Worm (Caenorhabditis elegans) whole organism, L2 larva: Measurements from ENCODE around the gene fbxb-62.

Source experiments
- C34F6.9 ChIP-seq: fragments of 150-350 bp; optimal IDR thresholded peaks from 2 replicates; lab custom pipeline; 2014; ENCODE audit warnings: missing biosample characterization, missing genetic modification characterization
- F13H6.1 ChIP-seq: sonication (generic microtip); optimal IDR thresholded peaks from 2 replicates; lab custom pipeline; 2016; ENCODE audit warnings: missing genetic modification characterization, missing compliant biosample characterization
- Y55F3AM.14 ChIP-seq: fragments of 200-800 bp; sonication (Bioruptor generic); optimal IDR thresholded peaks from 2 replicates; lab custom pipeline; 2018; ENCODE audit warnings: mild to moderate bottlenecking, missing genetic modification characterization, missing compliant biosample characterization
- ZK546.5 ChIP-seq: sonication (generic microtip); optimal IDR thresholded peaks from 2 replicates; lab custom pipeline; 2017; ENCODE audit warnings: missing biosample characterization, missing genetic modification characterization
- alr-1 ChIP-seq: fragments of 150-350 bp; optimal IDR thresholded peaks from 2 replicates; lab custom pipeline; 2014; ENCODE audit warnings: missing biosample characterization, missing genetic modification characterization
- aly-2 ChIP-seq: fragments of 150-350 bp; optimal IDR thresholded peaks from 2 replicates; lab custom pipeline; 2014; ENCODE audit warnings: missing biosample characterization, missing genetic modification characterization
- ama-1 ChIP-seq: fragments of 150-350 bp; optimal IDR thresholded peaks from 2 replicates; lab custom pipeline; 2018; ENCODE audit warnings: inconsistent platforms
- ceh-16 ChIP-seq: fragments of 150-350 bp; optimal IDR thresholded peaks from 2 replicates; lab custom pipeline; 2014; ENCODE audit warnings: missing biosample characterization, missing genetic modification characterization
- ceh-82 ChIP-seq: fragments of 150-350 bp; optimal IDR thresholded peaks from 2 replicates; lab custom pipeline; 2014; ENCODE audit warnings: missing biosample characterization, missing genetic modification characterization
- crh-2 ChIP-seq: sonication (generic microtip); optimal IDR thresholded peaks from 2 replicates; lab custom pipeline; 2017; ENCODE audit warnings: missing biosample characterization, missing genetic modification characterization
- dmd-4 ChIP-seq: sonication (generic microtip); optimal IDR thresholded peaks from 2 replicates; lab custom pipeline; 2017; ENCODE audit warnings: missing biosample characterization, missing genetic modification characterization
- egl-27 ChIP-seq: sonication (generic microtip); optimal IDR thresholded peaks from 3 replicates; lab custom pipeline; 2017; ENCODE audit warnings: missing biosample characterization, missing genetic modification reagents, missing genetic modification characterization
- elt-1 ChIP-seq: fragments of 150-350 bp; optimal IDR thresholded peaks from 2 replicates; lab custom pipeline; 2014; ENCODE audit warnings: missing biosample characterization, missing genetic modification characterization
- elt-3 ChIP-seq: sonication (generic microtip); optimal IDR thresholded peaks from 2 replicates; lab custom pipeline; 2017; ENCODE audit warnings: missing biosample characterization, missing genetic modification characterization
- fos-1 ChIP-seq: fragments of 150-350 bp; optimal IDR thresholded peaks from 2 replicates; lab custom pipeline; 2014; ENCODE audit warnings: missing biosample characterization, missing genetic modification characterization
- lin-11 ChIP-seq: fragments of 150-350 bp; sonication (generic microtip); optimal IDR thresholded peaks from 2 replicates; lab custom pipeline; 2014; ENCODE audit warnings: missing biosample characterization, missing genetic modification characterization, inconsistent platforms, mixed read lengths
- lin-13 ChIP-seq: fragments of 150-350 bp; optimal IDR thresholded peaks from 2 replicates; lab custom pipeline; 2014; ENCODE audit warnings: missing biosample characterization, missing genetic modification reagents, missing genetic modification characterization
- lin-39 ChIP-seq: fragments of 150-350 bp; optimal IDR thresholded peaks from 2 replicates; lab custom pipeline; 2014; ENCODE audit warnings: missing biosample characterization, missing genetic modification reagents, missing genetic modification characterization
- mdl-1 ChIP-seq, 2 experiments: fragments of 150-350 bp in 1 of 2; sonication (generic microtip) in 1 of 2; optimal IDR thresholded peaks; 2 replicates each; lab custom pipeline; 2017; ENCODE audit warnings: missing biosample characterization in 2 of 2, missing genetic modification characterization in 2 of 2
- nhr-10 ChIP-seq: sonication (generic microtip); optimal IDR thresholded peaks from 2 replicates; lab custom pipeline; 2017; ENCODE audit warnings: missing biosample characterization, missing genetic modification characterization
- nhr-12 ChIP-seq: fragments of 150-350 bp; optimal IDR thresholded peaks from 2 replicates; lab custom pipeline; 2014; ENCODE audit warnings: missing biosample characterization, missing genetic modification characterization
- nhr-129 ChIP-seq: fragments of 150-350 bp; optimal IDR thresholded peaks from 2 replicates; lab custom pipeline; 2014; ENCODE audit warnings: missing biosample characterization, missing genetic modification characterization
- nhr-237 ChIP-seq: fragments of 150-350 bp; optimal IDR thresholded peaks from 2 replicates; lab custom pipeline; 2014; ENCODE audit warnings: missing biosample characterization, missing genetic modification characterization
- nhr-25 ChIP-seq: fragments of 150-350 bp; sonication (generic microtip); optimal IDR thresholded peaks from 3 replicates; lab custom pipeline; 2014; ENCODE audit warnings: missing biosample characterization, missing genetic modification characterization
- nhr-6 ChIP-seq: fragments of 150-350 bp; optimal IDR thresholded peaks from 2 replicates; lab custom pipeline; 2014; ENCODE audit warnings: missing biosample characterization, missing genetic modification characterization
- nhr-77 ChIP-seq: fragments of 150-350 bp; optimal IDR thresholded peaks from 2 replicates; lab custom pipeline; 2014; ENCODE audit warnings: missing biosample characterization, missing genetic modification characterization
- peb-1 ChIP-seq: fragments of 150-350 bp; optimal IDR thresholded peaks from 2 replicates; lab custom pipeline; 2014; ENCODE audit warnings: missing biosample characterization, missing genetic modification characterization
- skn-1 ChIP-seq: sonication (generic microtip); optimal IDR thresholded peaks from 2 replicates; lab custom pipeline; 2017; ENCODE audit warnings: missing biosample characterization, missing genetic modification characterization
- sma-3 ChIP-seq: sonication (generic microtip); optimal IDR thresholded peaks from 2 replicates; lab custom pipeline; 2016; ENCODE audit warnings: missing genetic modification reagents, missing genetic modification characterization, missing compliant biosample characterization
- sma-9 ChIP-seq, 2 experiments: fragments of 150-350 bp in 1 of 2; sonication (generic microtip) in 1 of 2; optimal IDR thresholded peaks; 2 replicates each; lab custom pipeline; 2014 to 2016; ENCODE audit warnings: missing genetic modification characterization in 2 of 2, mild to moderate bottlenecking in 1 of 2, missing biosample characterization in 1 of 2, missing compliant biosample characterization in 1 of 2, missing genetic modification reagents in 1 of 2, moderate library complexity in 1 of 2
- snpc-4 ChIP-seq: fragments of 150-350 bp; optimal IDR thresholded peaks from 2 replicates; lab custom pipeline; 2014; ENCODE audit warnings: missing biosample characterization, missing genetic modification characterization
- unc-39 ChIP-seq: fragments of 150-350 bp; optimal IDR thresholded peaks from 2 replicates; lab custom pipeline; 2014; ENCODE audit warnings: missing biosample characterization, missing genetic modification characterization
- unc-62 ChIP-seq: fragments of 150-350 bp; optimal IDR thresholded peaks from 2 replicates; lab custom pipeline; 2014; ENCODE audit warnings: missing biosample characterization, missing genetic modification reagents, missing genetic modification characterization
- zag-1 ChIP-seq: fragments of 150-350 bp; optimal IDR thresholded peaks from 2 replicates; lab custom pipeline; 2014; ENCODE audit warnings: missing biosample characterization, missing genetic modification characterization
- ztf-11 ChIP-seq: sonication (generic microtip); optimal IDR thresholded peaks from 2 replicates; lab custom pipeline; 2017; ENCODE audit warnings: missing biosample characterization, missing genetic modification characterization
- ztf-4 ChIP-seq: fragments of 150-350 bp; optimal IDR thresholded peaks from 2 replicates; lab custom pipeline; 2014; ENCODE audit warnings: missing biosample characterization, missing genetic modification characterization

Gene fbxb-62

DNA sequence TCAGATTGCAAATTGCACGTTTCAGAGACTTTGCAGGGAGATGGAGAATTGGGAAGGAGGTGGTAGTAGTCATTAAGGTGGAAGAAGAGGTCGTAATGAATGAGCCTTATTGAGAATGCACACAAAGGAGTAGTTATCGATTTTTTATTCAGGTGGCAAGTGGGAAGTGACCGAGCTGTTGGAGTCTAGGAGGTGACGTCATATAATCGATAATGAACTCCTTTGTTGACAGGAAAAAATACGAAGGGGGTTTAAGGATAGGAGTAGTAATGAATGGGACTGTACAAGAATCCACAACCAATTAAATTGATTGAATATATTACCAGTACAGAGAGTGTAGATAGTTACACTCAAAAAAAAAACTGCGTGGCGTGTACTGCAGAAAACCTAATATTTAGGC, at the start of gene fbxb-62:
TSS of gene fbxb-62 (minus strand) at position 101 of the 400 bp plus-strand sequence.
- TF ChIP-seq dmd-4 (tag; lab: Kevin White, UChicago), result no peak
- TF ChIP-seq unc-39, result no peak
- TF ChIP-seq mdl-1 (tag; optimal IDR thresholded peaks at IDR 0.05; lab: Kevin White, UChicago), result no peak
- TF ChIP-seq elt-3 (tag; lab: Kevin White, UChicago), result no peak
- no peak for TF ChIP-seq C34F6.9
- TF ChIP-seq nhr-6, result no peak
- no peak for TF ChIP-seq sma-9 (GFP tag; optimal IDR thresholded peaks at IDR 0.05; lab: Kevin White, UChicago)
- TF ChIP-seq sma-9 (tag; optimal IDR thresholded peaks at IDR 0.05; lab: Kevin White, UChicago), result no peak
- TF ChIP-seq snpc-4 (tag; lab: Kevin White, UChicago), result no peak
- TF ChIP-seq fos-1 (tag; lab: Kevin White, UChicago), result no peak
- no peak for TF ChIP-seq skn-1 (tag; lab: Kevin White, UChicago)
- no peak for TF ChIP-seq ceh-82 (tag; lab: Kevin White, UChicago)
- no peak for TF ChIP-seq unc-62 (GFP tag; lab: Kevin White, UChicago)
- no peak for TF ChIP-seq ceh-16 (tag; lab: Kevin White, UChicago)
- TF ChIP-seq alr-1, result no peak
- no peak for TF ChIP-seq zag-1 (tag; lab: Kevin White, UChicago)
- TF ChIP-seq, all 48 proteins: peak for 0

DNA sequence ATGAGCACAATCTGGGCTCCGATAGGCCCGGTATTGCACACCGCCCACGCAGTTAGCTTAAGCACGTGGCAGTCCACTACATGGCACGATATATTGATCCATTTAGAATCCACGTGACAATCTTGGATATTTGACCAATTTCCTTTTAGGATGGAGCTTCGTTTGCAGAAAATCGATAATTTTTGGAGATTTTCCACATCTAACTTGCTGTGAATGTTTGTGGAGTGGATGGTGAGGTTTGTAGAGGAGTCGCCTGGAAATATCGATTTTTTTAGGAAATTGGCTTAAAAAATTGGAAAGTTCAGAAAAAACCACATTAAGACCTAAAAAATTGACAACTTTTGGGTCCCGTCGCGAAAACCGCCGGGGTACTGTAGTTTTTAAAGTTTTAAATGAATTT, 35.5 kb upstream of the fbxb-62 start:
- no peak for TF ChIP-seq lin-13 (GFP tag; lab: Kevin White, UChicago)
- TF ChIP-seq nhr-6, result no peak
- TF ChIP-seq nhr-129, result no peak
- TF ChIP-seq ama-1 (lab: Kevin White, UChicago), result no peak

- TF ChIP-seq dmd-4 (tag; lab: Kevin White, UChicago), result no peak
- TF ChIP-seq, all 48 proteins: peak for 0
These were observed 27.4 kb upstream of the fbxb-62 start, which contains the start of gene fbxb-65 for ce11 chrV:19329263-19329662. TSS of gene fbxb-65 (plus strand) at chrV:19329563.

DNA sequence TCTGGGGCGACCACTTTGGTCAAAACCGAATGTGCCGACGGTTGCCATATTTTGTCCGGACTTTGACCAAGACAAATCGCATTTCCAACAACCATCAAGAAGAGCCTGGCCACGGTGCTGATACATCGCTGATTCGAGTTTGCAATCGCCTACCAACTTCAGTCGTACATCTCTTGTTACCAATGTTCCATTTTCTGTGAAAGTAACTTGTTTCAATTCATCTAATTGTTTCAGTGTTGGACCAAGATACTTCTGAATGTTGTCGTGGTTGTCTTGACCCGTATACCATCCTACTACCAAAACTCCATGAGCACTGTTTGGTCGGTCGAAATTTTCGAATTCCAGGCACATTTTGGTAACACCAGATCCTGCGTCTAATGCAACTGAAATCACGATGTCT, 23.6 kb upstream of the fbxb-62 start:
- TF ChIP-seq fos-1 (tag; lab: Kevin White, UChicago) (no peak), nhr-77 (no peak), alr-1 (no peak), Y55F3AM.14 (no peak), lin-39 (no peak), snpc-4 (tag; lab: Kevin White, UChicago) (no peak), nhr-25 (tag; lab: Kevin White, UChicago) (no peak), ama-1 (lab: Kevin White, UChicago) (no peak), F13H6.1 (tag; lab: Kevin White, UChicago) (no peak), nhr-12 (tag; lab: Kevin White, UChicago) (no peak), lin-11 (tag; lab: Kevin White, UChicago) (no peak), peb-1 (tag; lab: Kevin White, UChicago) (no peak), unc-39 (no peak)
- TF ChIP-seq, all 48 proteins: peak for 0

DNA sequence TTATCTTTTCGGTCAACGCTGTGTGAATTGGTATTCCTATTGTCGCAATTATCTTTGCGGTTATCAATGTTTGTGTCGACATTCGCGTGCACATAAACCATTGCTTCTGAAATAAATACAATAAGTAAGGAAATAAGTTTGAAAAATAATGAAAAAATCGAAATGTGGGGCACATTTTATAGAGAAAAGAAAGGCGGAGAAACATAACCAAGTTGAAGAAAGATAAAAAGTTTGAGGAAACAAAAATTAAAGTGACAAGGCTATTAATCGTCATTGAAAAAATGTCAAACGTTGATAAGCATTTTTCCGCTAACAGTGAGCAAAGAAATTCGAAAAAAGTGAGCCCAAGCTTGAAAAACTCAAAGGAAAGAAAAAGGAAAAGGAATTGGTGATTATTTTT, 20.6 kb upstream of the fbxb-62 start, which contains the start of gene C43D7.4:
TSS of gene C43D7.4 (minus strand) at position 101 of the 400 bp plus-strand sequence.
- no peak for TF ChIP-seq aly-2 (tag; lab: Kevin White, UChicago)
- TF ChIP-seq ztf-11 (tag; lab: Kevin White, UChicago), result no peak
- TF ChIP-seq lin-11 (tag; lab: Kevin White, UChicago), result no peak
- TF ChIP-seq alr-1, result no peak
- TF ChIP-seq nhr-237 (tag; lab: Kevin White, UChicago), result no peak
- no peak for TF ChIP-seq unc-62 (GFP tag; lab: Kevin White, UChicago)
- no peak for TF ChIP-seq crh-2 (tag; lab: Kevin White, UChicago)
- TF ChIP-seq lin-39, result no peak
- no peak for TF ChIP-seq sma-3
- TF ChIP-seq Y55F3AM.14, result no peak
- no peak for TF ChIP-seq nhr-25 (tag; lab: Kevin White, UChicago)
- TF ChIP-seq peb-1 (tag; lab: Kevin White, UChicago), result no peak
- TF ChIP-seq egl-27 (tag; lab: Kevin White, UChicago), result no peak
- TF ChIP-seq ztf-4 (tag; lab: Kevin White, UChicago), result no peak
- no peak for TF ChIP-seq ama-1 (lab: Kevin White, UChicago)
- TF ChIP-seq fos-1 (tag; lab: Kevin White, UChicago), result no peak
- TF ChIP-seq nhr-10 (tag; lab: Kevin White, UChicago), result no peak
- TF ChIP-seq skn-1 (tag; lab: Kevin White, UChicago), result no peak
- no peak for TF ChIP-seq elt-1 (tag; lab: Kevin White, UChicago)
- TF ChIP-seq ZK546.5 (tag; lab: Kevin White, UChicago), result no peak
- TF ChIP-seq, all 48 proteins: peak for 0
